Worm (Caenorhabditis elegans): Measurements from ENCODE around the gene gldi-5.

gldi-5 gene

DNA sequence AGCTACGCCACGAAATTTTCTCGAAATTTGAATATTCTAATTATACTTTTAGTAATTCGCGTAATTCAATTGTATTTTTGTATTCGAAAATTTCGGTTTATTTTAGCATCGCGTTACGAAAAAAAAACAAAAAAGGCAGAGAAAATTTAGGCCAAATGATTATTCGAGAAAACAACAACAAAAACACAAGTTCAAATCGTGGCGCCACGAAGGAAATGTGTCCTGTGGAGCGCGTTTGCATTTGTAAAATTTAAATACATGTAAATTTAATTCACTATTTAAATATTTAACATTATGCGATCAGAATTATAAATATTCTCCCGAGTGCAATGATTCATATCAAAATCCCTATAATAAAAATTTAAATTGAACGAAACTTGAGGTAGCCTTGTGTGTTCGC lies 2.6 kb downstream of the gldi-5 start:
- TF ChIP-seq unc-55 (GFP tag; optimal IDR thresholded peaks at IDR 0.05) (no peak), sma-9 (GFP tag; optimal IDR thresholded peaks at IDR 0.05) (no peak), sma-9 (tag; optimal IDR thresholded peaks at IDR 0.05) (no peak)

DNA sequence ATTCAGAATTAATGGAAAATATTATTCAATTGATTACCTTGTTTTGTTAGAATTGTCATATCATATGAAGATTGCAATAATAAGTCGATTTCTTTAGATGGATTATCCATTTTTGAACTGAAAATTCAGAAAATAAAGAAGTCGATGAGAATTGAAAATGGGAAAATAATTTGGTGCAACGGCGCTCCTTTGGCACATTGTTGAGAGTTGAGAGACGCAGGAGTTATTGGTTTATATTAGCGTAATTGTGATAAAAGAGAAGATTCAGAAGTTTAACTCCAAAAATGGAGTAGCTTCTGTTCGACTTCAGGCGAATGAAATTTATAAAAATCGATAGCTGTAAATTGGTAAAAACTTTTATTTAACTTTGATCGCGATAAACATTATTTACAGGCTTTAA lies 6.7 kb downstream of the gldi-5 start, which contains the start of gene C14B1.8:
Gene C14B1.8, minus strand, starts transcription at position 117 of the 400 bp plus-strand sequence.
- TF ChIP-seq sem-4 (tag; optimal IDR thresholded peaks at IDR 0.05): no peak
- TF ChIP-seq unc-55 (GFP tag; optimal IDR thresholded peaks at IDR 0.05): peak; percentile 62

DNA sequence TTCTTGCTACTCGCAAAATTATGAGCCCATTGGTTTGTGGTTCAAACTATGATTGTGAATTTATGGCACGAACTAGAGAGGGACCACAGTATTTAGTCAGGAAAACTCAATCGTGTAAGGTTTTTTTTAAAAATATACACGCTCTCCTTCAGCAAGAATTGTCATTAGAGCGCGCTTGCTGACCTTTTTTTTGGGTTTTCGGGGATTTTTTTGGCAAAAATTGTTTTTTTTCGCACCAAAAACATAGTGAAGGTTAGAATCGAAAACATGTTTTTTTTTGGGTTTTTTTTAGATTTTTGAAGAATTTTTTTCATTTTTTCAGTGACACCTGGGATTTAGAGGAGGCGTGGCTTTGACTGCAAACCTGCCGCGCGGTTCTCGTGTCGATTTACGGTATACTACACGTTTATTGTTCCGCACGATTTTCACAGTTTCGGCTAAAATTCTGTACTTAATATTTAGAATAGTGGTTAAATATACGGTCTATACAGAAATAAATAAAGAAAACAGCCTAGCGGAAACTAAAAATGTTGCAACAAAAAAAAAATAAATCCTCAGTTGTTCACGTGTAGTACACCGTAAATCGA lies 10.1 kb downstream of the gldi-5 start:
- TF ChIP-seq peb-1 (tag; optimal IDR thresholded peaks at IDR 0.05) (no peak), ztf-4 (tag; optimal IDR thresholded peaks at IDR 0.05) (no peak), sma-3 (GFP tag; optimal IDR thresholded peaks at IDR 0.05) (no peak), unc-62 (GFP tag; optimal IDR thresholded peaks at IDR 0.05) (no peak), gmeb-1 (tag; optimal IDR thresholded peaks at IDR 0.05) (no peak), blmp-1 (tag; optimal IDR thresholded peaks at IDR 0.05; ENCODE audit: insufficient read depth) (no peak), lsy-2 (tag; optimal IDR thresholded peaks at IDR 0.05) (no peak), lin-39 (tag; optimal IDR thresholded peaks at IDR 0.05) (no peak), nhr-12 (tag; optimal IDR thresholded peaks at IDR 0.05) (no peak)

DNA sequence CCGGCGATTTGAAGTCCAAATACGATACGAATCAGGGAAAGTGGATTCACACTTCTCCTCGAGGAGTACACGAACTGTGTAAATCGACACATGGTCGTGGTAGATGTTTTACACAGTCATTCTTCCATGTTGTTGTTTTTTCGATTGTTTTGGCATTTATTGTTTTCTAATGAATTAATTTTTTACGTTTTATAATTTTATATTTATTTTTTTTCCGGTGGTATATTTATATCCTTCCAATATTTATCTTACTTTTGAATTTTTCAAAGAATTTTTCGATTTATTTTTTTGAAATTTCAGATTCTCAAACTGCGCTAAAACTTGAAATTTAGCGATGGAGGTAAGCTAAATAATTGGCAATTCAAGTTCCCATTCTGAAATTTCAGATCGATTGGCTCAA lies 13.1 kb downstream of the gldi-5 start, which contains the start of gene nrde-1:
Gene nrde-1, plus strand, starts transcription at position 301 of the 400 bp plus-strand sequence.
- TF ChIP-seq mbf-1 (tag; optimal IDR thresholded peaks at IDR 0.05) (no peak), aly-2 (tag; optimal IDR thresholded peaks at IDR 0.05) (no peak), sma-9 (GFP tag; optimal IDR thresholded peaks at IDR 0.05) (no peak), sma-9 (tag; optimal IDR thresholded peaks at IDR 0.05) (no peak), nhr-23 (tag; optimal IDR thresholded peaks at IDR 0.05) (no peak), elt-1 (tag; optimal IDR thresholded peaks at IDR 0.05) (no peak), sma-3 (GFP tag; optimal IDR thresholded peaks at IDR 0.05) (no peak), egl-27 (tag; optimal IDR thresholded peaks at IDR 0.05) (no peak)

DNA sequence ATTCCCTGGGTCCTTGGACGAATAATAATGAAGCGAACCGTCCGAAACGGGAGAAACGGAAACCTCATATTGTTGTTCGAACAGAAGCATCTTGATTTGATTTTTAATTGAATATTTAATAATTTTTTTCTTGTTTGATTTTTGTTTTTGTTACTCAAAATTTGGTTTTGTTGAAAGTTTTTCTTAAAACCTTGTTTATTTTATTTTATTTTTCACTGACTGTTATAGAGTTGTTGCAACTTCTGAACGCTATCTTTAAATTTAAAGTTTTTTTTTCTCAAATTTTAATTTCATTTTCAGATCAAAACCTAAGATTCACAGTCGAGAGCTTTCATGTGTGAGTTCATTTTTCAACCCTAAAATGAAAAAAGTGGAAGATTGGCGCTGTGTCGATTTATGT lies 17.3 kb downstream of the gldi-5 start, which contains the start of gene alkb-8:
Gene alkb-8, plus strand, starts transcription at position 301 of the 400 bp plus-strand sequence.
- TF ChIP-seq nhr-11 (tag; optimal IDR thresholded peaks at IDR 0.05) (no peak), ztf-11 (tag; optimal IDR thresholded peaks at IDR 0.05) (no peak), nhr-129 (tag; optimal IDR thresholded peaks at IDR 0.05) (no peak), lin-11 (tag; optimal IDR thresholded peaks at IDR 0.05) (no peak), mbf-1 (tag; optimal IDR thresholded peaks at IDR 0.05) (no peak), ama-1 (optimal IDR thresholded peaks at IDR 0.05) (no peak), crh-2 (tag; optimal IDR thresholded peaks at IDR 0.05) (no peak), alr-1 (tag; optimal IDR thresholded peaks at IDR 0.05) (no peak), sma-3 (GFP tag; optimal IDR thresholded peaks at IDR 0.05) (no peak), nhr-25 (tag; optimal IDR thresholded peaks at IDR 0.05) (no peak), egl-27 (tag; optimal IDR thresholded peaks at IDR 0.05) (no peak), dmd-4 (tag; optimal IDR thresholded peaks at IDR 0.05) (no peak)

DNA sequence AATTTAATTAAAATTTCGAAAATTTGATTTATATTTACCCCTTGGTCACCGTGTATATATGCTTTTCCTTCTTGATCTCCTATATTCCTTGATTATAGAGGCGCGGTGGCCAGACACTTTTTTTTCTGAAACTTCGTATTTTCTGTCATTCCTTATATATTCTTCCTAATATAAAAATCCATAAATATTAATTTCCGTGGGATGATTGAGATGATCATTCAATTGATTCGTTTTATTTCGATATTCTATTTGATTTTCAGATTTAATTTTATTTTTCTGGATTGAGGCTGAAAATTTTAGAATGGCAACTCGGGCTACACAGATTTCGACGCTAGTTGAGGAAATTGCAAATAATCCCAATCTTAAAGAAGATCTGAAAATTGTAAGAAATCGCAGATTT lies 19.7 kb downstream of the gldi-5 start, which contains the start of gene dph-1:
Gene dph-1, plus strand, starts transcription at position 301 of the 400 bp plus-strand sequence.
- TF ChIP-seq sma-3 (GFP tag; optimal IDR thresholded peaks at IDR 0.05): no peak
- no peak for TF ChIP-seq lsy-2 (tag; optimal IDR thresholded peaks at IDR 0.05)
- TF ChIP-seq nhr-12 (tag; optimal IDR thresholded peaks at IDR 0.05): no peak
- no peak for TF ChIP-seq nhr-129 (tag; optimal IDR thresholded peaks at IDR 0.05)
- no peak for TF ChIP-seq F13H6.1 (tag; optimal IDR thresholded peaks at IDR 0.05)
- no peak for TF ChIP-seq lin-11 (tag; optimal IDR thresholded peaks at IDR 0.05)
- TF ChIP-seq nhr-6 (tag; optimal IDR thresholded peaks at IDR 0.05): no peak
- no peak for TF ChIP-seq nhr-25 (tag; optimal IDR thresholded peaks at IDR 0.05)
- no peak for TF ChIP-seq lin-13 (GFP tag; optimal IDR thresholded peaks at IDR 0.05)
- TF ChIP-seq ztf-4 (tag; optimal IDR thresholded peaks at IDR 0.05): no peak

DNA sequence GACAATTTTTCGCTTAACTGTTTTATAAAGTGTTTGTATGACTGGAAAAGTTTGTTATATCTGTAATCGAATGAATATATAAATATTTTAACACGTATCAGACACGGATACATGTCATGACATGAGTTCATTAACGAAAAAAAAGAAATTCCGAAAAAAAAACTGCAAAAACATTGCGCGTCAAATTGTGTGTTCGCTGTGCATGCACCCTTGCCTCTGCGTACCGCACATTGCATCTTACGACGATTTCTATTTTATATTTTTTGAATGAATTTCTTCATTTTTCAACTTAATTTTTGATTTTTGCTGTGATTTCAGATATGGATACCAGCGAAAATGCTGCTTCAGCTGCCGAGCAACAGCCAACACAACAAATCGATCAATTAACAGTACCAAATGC lies 21.3 kb downstream of the gldi-5 start, which contains the start of gene wdr-5.1:
Gene wdr-5.1, plus strand, starts transcription at position 319 of the 400 bp plus-strand sequence.
- TF ChIP-seq unc-55 (GFP tag; optimal IDR thresholded peaks at IDR 0.05) (peak; percentile 44), mab-5 (tag; optimal IDR thresholded peaks at IDR 0.05) (no peak), lin-13 (GFP tag; optimal IDR thresholded peaks at IDR 0.05) (peak; percentile 55), nhr-11 (tag; optimal IDR thresholded peaks at IDR 0.05) (no peak), gmeb-1 (tag; optimal IDR thresholded peaks at IDR 0.05) (peak; percentile 26), nhr-129 (tag; optimal IDR thresholded peaks at IDR 0.05) (peak; percentile 22), mbf-1 (tag; optimal IDR thresholded peaks at IDR 0.05) (no peak), C34F6.9 (tag; optimal IDR thresholded peaks at IDR 0.05) (peak; percentile 13), sma-3 (GFP tag; optimal IDR thresholded peaks at IDR 0.05) (peak; percentile 21), blmp-1 (tag; optimal IDR thresholded peaks at IDR 0.05; ENCODE audit: insufficient read depth) (peak; percentile 15), nhr-21 (tag; optimal IDR thresholded peaks at IDR 0.05) (no peak), nhr-25 (tag; optimal IDR thresholded peaks at IDR 0.05) (peak; percentile 25), lsy-2 (tag; optimal IDR thresholded peaks at IDR 0.05) (peak in 1 of 2 experiments; percentile 49)
